Worm (Caenorhabditis elegans): ENCODE data around the gene cand-1.

- TF ChIP-seq him-1 (tag; optimal IDR thresholded peaks at IDR 0.05): no peak
- TF ChIP-seq W03F9.2 (tag; optimal IDR thresholded peaks at IDR 0.05): no peak
- no peak for TF ChIP-seq dao-5 (tag; optimal IDR thresholded peaks at IDR 0.05)
These were observed 35.8 kb downstream of the cand-1 start for ce11 chrV:16838435-16838834.

Measured in whole organism, L4/young adult.